Worm (Caenorhabditis elegans): ENCODE measurements around the gene C14C11.1.

The C14C11.1 gene

ce11 chrV:5704467-5704866, 41.0 kb downstream of the C14C11.1 start:
- TF ChIP-seq lin-13 (tag; optimal IDR thresholded peaks at IDR 0.05) = no peak
- TF ChIP-seq ztf-11 (tag; optimal IDR thresholded peaks at IDR 0.05) = no peak
- no peak for TF ChIP-seq ceh-39 (tag; optimal IDR thresholded peaks at IDR 0.05)
- no peak for TF ChIP-seq hlh-1 (tag; optimal IDR thresholded peaks at IDR 0.05)
- no peak for TF ChIP-seq unc-39 (tag; optimal IDR thresholded peaks at IDR 0.05)
- TF ChIP-seq lsy-2 (tag; optimal IDR thresholded peaks at IDR 0.05) = no peak
- no peak for TF ChIP-seq nhr-76 (tag; optimal IDR thresholded peaks at IDR 0.05)
- no peak for TF ChIP-seq sptf-1 (tag; optimal IDR thresholded peaks at IDR 0.05)
- TF ChIP-seq mab-5 (tag; optimal IDR thresholded peaks at IDR 0.05) = no peak
- no peak for TF ChIP-seq ces-1 (GFP tag; optimal IDR thresholded peaks at IDR 0.05)
- no peak for TF ChIP-seq ham-2 (GFP tag; optimal IDR thresholded peaks at IDR 0.05)
- TF ChIP-seq mep-1 (tag; optimal IDR thresholded peaks at IDR 0.05) = no peak
- no peak for TF ChIP-seq ceh-83 (GFP tag; optimal IDR thresholded peaks at IDR 0.05)
- TF ChIP-seq nhr-12 (tag; optimal IDR thresholded peaks at IDR 0.05) = no peak
- TF ChIP-seq elt-1 (tag; optimal IDR thresholded peaks at IDR 0.05; ENCODE audit: borderline replicate concordance, insufficient read depth) = no peak
- TF ChIP-seq bed-3 (GFP tag; optimal IDR thresholded peaks at IDR 0.05) = no peak
- TF ChIP-seq unc-62 (GFP tag; optimal IDR thresholded peaks at IDR 0.05) = no peak

- TF ChIP-seq snpc-4 (tag; optimal IDR thresholded peaks at IDR 0.05) = no peak
- TF ChIP-seq ceh-39 (tag; optimal IDR thresholded peaks at IDR 0.05) = no peak
- no peak for TF ChIP-seq hlh-1 (tag; optimal IDR thresholded peaks at IDR 0.05)
- TF ChIP-seq cnd-1 (tag; optimal IDR thresholded peaks at IDR 0.05) = no peak
- no peak for TF ChIP-seq zip-8 (tag; optimal IDR thresholded peaks at IDR 0.05)
- TF ChIP-seq lin-32 (GFP tag; optimal IDR thresholded peaks at IDR 0.05) = no peak
- no peak for TF ChIP-seq lin-13 (tag; optimal IDR thresholded peaks at IDR 0.05)
- TF ChIP-seq tbx-8 (GFP tag; optimal IDR thresholded peaks at IDR 0.05) = no peak
- no peak for TF ChIP-seq sptf-1 (tag; optimal IDR thresholded peaks at IDR 0.05)
- TF ChIP-seq ham-2 (GFP tag; optimal IDR thresholded peaks at IDR 0.05) = no peak
- TF ChIP-seq mls-2 (tag; optimal IDR thresholded peaks at IDR 0.05) = no peak
- no peak for TF ChIP-seq nhr-76 (tag; optimal IDR thresholded peaks at IDR 0.05)
Measured at ce11 chrV:5705510-5705909, 42.1 kb downstream of the C14C11.1 start, which contains the start of gene peli-1. TSS of gene peli-1 (plus strand) at chrV:5705810.

ce11 chrV:5708331-5708730, 44.9 kb downstream of the C14C11.1 start:
- TF ChIP-seq mls-2 (tag; optimal IDR thresholded peaks at IDR 0.05) (no peak), ces-1 (GFP tag; optimal IDR thresholded peaks at IDR 0.05) (peak; percentile 78)

ce11 chrV:5712189-5712588, 48.8 kb downstream of the C14C11.1 start:
- TF ChIP-seq M03D4.4 (tag; optimal IDR thresholded peaks at IDR 0.05) (no peak), elt-1 (tag; optimal IDR thresholded peaks at IDR 0.05; ENCODE audit: borderline replicate concordance, insufficient read depth) (no peak)

- TF ChIP-seq tbx-8 (GFP tag; optimal IDR thresholded peaks at IDR 0.05) = no peak
Measured at ce11 chrV:5712652-5713051, 49.2 kb downstream of the C14C11.1 start, which contains the start of gene gcst-1. TSS of gene gcst-1 (plus strand) at chrV:5712928.

- TF ChIP-seq mls-2 (tag; optimal IDR thresholded peaks at IDR 0.05) = no peak
- TF ChIP-seq lsy-2 (tag; optimal IDR thresholded peaks at IDR 0.05) = no peak
- TF ChIP-seq hlh-1 (tag; optimal IDR thresholded peaks at IDR 0.05) = no peak
- no peak for TF ChIP-seq ceh-83 (GFP tag; optimal IDR thresholded peaks at IDR 0.05)
- TF ChIP-seq nhr-12 (tag; optimal IDR thresholded peaks at IDR 0.05) = no peak
- TF ChIP-seq nhr-237 (tag; optimal IDR thresholded peaks at IDR 0.05) = no peak
- no peak for TF ChIP-seq ham-2 (GFP tag; optimal IDR thresholded peaks at IDR 0.05)
- TF ChIP-seq tbx-8 (GFP tag; optimal IDR thresholded peaks at IDR 0.05) = no peak
- TF ChIP-seq mab-5 (tag; optimal IDR thresholded peaks at IDR 0.05) = no peak
- TF ChIP-seq unc-120 (tag; optimal IDR thresholded peaks at IDR 0.05; ENCODE audit: poor library complexity, severe bottlenecking) = no peak
- no peak for TF ChIP-seq ceh-43 (GFP tag; optimal IDR thresholded peaks at IDR 0.05)
Measured at ce11 chrV:5713510-5713909, 50.1 kb downstream of the C14C11.1 start.

All from whole organism, mixed stage, embryonic.